Worm (Caenorhabditis elegans): ENCODE measurements around the gene eef-1A.1.

ce11 chrIII:7012060-7012459 lies 40.5 kb upstream of the eef-1A.1 start:
- no peak for TF ChIP-seq Y55F3AM.14 (GFP tag; optimal IDR thresholded peaks at IDR 0.05)
- no peak for TF ChIP-seq lin-11 (tag; optimal IDR thresholded peaks at IDR 0.05)
